Fruit fly (Drosophila melanogaster) whole organism, wandering third instar larva: ENCODE measurements around the gene hth.

Experiments used
- Abd-B ChIP-seq: fragments of >200 bp; optimal IDR thresholded peaks from 2 replicates; lab custom pipeline; 2017; ENCODE audit warnings: missing biosample characterization, missing genetic modification characterization
- CG32264 ChIP-seq: fragments of 200-800 bp; sonication (Bioruptor generic); optimal IDR thresholded peaks from 2 replicates; lab custom pipeline; 2016; ENCODE audit warnings: missing biosample characterization, missing genetic modification characterization
- CG9705 ChIP-seq: fragments of 200-800 bp; sonication (Bioruptor generic); optimal IDR thresholded peaks from 2 replicates; lab custom pipeline; 2018; ENCODE audit warnings: missing biosample characterization, mild to moderate bottlenecking, missing genetic modification characterization
- CrebA ChIP-seq: fragments of 200-800 bp; sonication (Bioruptor generic); optimal IDR thresholded peaks from 2 replicates; lab custom pipeline; 2016; ENCODE audit warnings: missing biosample characterization, mild to moderate bottlenecking, missing genetic modification characterization, borderline replicate concordance
- Dfd ChIP-seq: fragments of >200 bp; optimal IDR thresholded peaks from 2 replicates; lab custom pipeline; 2017; ENCODE audit warnings: missing biosample characterization, missing genetic modification characterization
- Dif ChIP-seq: fragments of 200-275, 200-300 bp; sonication (Bioruptor generic); optimal IDR thresholded peaks from 2 replicates; lab custom pipeline; 2018; ENCODE audit warnings: missing biosample characterization, missing genetic modification characterization; ENCODE audit not compliant: partially characterized antibody
- GATAd ChIP-seq: sonication (Bioruptor generic); optimal IDR thresholded peaks from 2 replicates; lab custom pipeline; 2016; ENCODE audit warnings: missing biosample characterization, missing genetic modification characterization
- HLH106 ChIP-seq: fragments of 200-800 bp; optimal IDR thresholded peaks from 3 replicates; lab custom pipeline; 2019; ENCODE audit warnings: missing biosample characterization, mild to moderate bottlenecking, missing genetic modification characterization, moderate library complexity
- Hnf4 ChIP-seq: fragments of 200-800 bp; sonication (Bioruptor generic); optimal IDR thresholded peaks from 2 replicates; lab custom pipeline; 2016; ENCODE audit warnings: missing biosample characterization, mild to moderate bottlenecking, missing genetic modification characterization
- Hr78 ChIP-seq: fragments of >200 bp; optimal IDR thresholded peaks from 2 replicates; lab custom pipeline; 2017; ENCODE audit warnings: missing biosample characterization, missing genetic modification characterization
- Hr83 ChIP-seq: fragments of 200-300 bp; sonication (Bioruptor generic); optimal IDR thresholded peaks from 2 replicates; lab custom pipeline; 2016; ENCODE audit warnings: missing biosample characterization, mild to moderate bottlenecking, missing genetic modification characterization, moderate library complexity; ENCODE audit not compliant: poor library complexity, severe bottlenecking
- Jra ChIP-seq: sonication (Bioruptor generic); optimal IDR thresholded peaks from 2 replicates; lab custom pipeline; 2016; ENCODE audit warnings: missing biosample characterization, missing genetic modification characterization
- Mio ChIP-seq: sonication (Bioruptor generic); optimal IDR thresholded peaks from 2 replicates; lab custom pipeline; 2016; ENCODE audit warnings: missing biosample characterization, missing genetic modification characterization
- Myc ChIP-seq: fragments of >200 bp; optimal IDR thresholded peaks from 2 replicates; lab custom pipeline; 2017
- N ChIP-seq: fragments of >200 bp; optimal IDR thresholded peaks from 2 replicates; lab custom pipeline; 2018; ENCODE audit warnings: missing biosample characterization, missing external identifiers, missing genetic modification characterization
- OdsH ChIP-seq: fragments of 200-800 bp; sonication (Bioruptor generic); optimal IDR thresholded peaks from 2 replicates; lab custom pipeline; 2016; ENCODE audit warnings: missing biosample characterization, mild to moderate bottlenecking, missing genetic modification characterization
- Rel ChIP-seq, 2 experiments: fragments of 200-800 bp; sonication (Bioruptor generic) in 1 of 2; optimal IDR thresholded peaks; 2 replicates in 1 of 2; 3 replicates in 1 of 2; lab custom pipeline; 2016 to 2019; ENCODE audit warnings: mild to moderate bottlenecking in 2 of 2, missing biosample characterization in 2 of 2, missing genetic modification characterization in 2 of 2, moderate library complexity in 1 of 2
- Sp1 ChIP-seq: fragments of 200-800 bp; sonication (Bioruptor generic); optimal IDR thresholded peaks from 3 replicates; lab custom pipeline; 2019; ENCODE audit warnings: missing biosample characterization, mild to moderate bottlenecking, missing genetic modification characterization, moderate library complexity
- Vsx2 ChIP-seq: fragments of 200-300, 225-300 bp; sonication (Bioruptor generic); optimal IDR thresholded peaks from 2 replicates; lab custom pipeline; 2018; ENCODE audit warnings: missing biosample characterization, missing genetic modification characterization; ENCODE audit not compliant: partially characterized antibody
- br ChIP-seq: fragments of 200-800 bp; sonication (Bioruptor generic); optimal IDR thresholded peaks from 2 replicates; lab custom pipeline; 2016; ENCODE audit warnings: missing biosample characterization, missing genetic modification characterization
- brk ChIP-seq: fragments of 200-800 bp; sonication (Bioruptor generic); optimal IDR thresholded peaks from 2 replicates; lab custom pipeline; 2016; ENCODE audit warnings: missing biosample characterization, mild to moderate bottlenecking, missing genetic modification characterization
- dl ChIP-seq, 2 experiments: fragments of 175-275, 200-275 bp in 1 of 2; fragments of 200-275 bp in 1 of 2; sonication (Bioruptor generic); optimal IDR thresholded peaks; lab custom pipeline; 2018; ENCODE audit warnings: mild to moderate bottlenecking in 2 of 2, missing biosample characterization in 2 of 2, missing genetic modification characterization in 2 of 2, moderate library complexity in 2 of 2; ENCODE audit not compliant: partially characterized antibody in 2 of 2, insufficient read depth in 1 of 2
- dmrt93B ChIP-seq: fragments of 200-800 bp; sonication (Bioruptor generic); optimal IDR thresholded peaks from 2 replicates; lab custom pipeline; 2018; ENCODE audit warnings: missing biosample characterization, mild to moderate bottlenecking, missing genetic modification characterization
- dsf ChIP-seq: sonication (Bioruptor generic); optimal IDR thresholded peaks from 2 replicates; lab custom pipeline; 2016; ENCODE audit warnings: missing biosample characterization, missing genetic modification characterization, borderline replicate concordance
- ey ChIP-seq: fragments of 200-800 bp; sonication (Bioruptor generic); optimal IDR thresholded peaks from 2 replicates; lab custom pipeline; 2016; ENCODE audit warnings: missing biosample characterization, missing genetic modification characterization
- foxo ChIP-seq, 2 experiments: fragments of 200-800 bp; sonication (Bioruptor generic); optimal IDR thresholded peaks; 2 replicates in 1 of 2; 3 replicates in 1 of 2; lab custom pipeline; 2016 to 2017; ENCODE audit warnings: missing biosample characterization in 2 of 2, missing genetic modification characterization in 2 of 2
- fru ChIP-seq: fragments of 200-800 bp; sonication (Bioruptor generic); optimal IDR thresholded peaks from 3 replicates; lab custom pipeline; 2016; ENCODE audit warnings: missing biosample characterization, mild to moderate bottlenecking, missing genetic modification characterization
- h ChIP-seq: fragments of 200-800 bp; sonication (Bioruptor generic); optimal IDR thresholded peaks from 3 replicates; lab custom pipeline; 2016; ENCODE audit warnings: missing biosample characterization, mild to moderate bottlenecking, missing genetic modification characterization
- jim ChIP-seq: fragments of 175-275, 200-325 bp; sonication (Bioruptor generic); optimal IDR thresholded peaks from 2 replicates; lab custom pipeline; 2016; ENCODE audit warnings: missing biosample characterization, mild to moderate bottlenecking, missing genetic modification characterization
- lola ChIP-seq: fragments of >200 bp; optimal IDR thresholded peaks from 2 replicates; lab custom pipeline; 2017; ENCODE audit warnings: missing biosample characterization, missing genetic modification characterization
- pan ChIP-seq: fragments of >200 bp; optimal IDR thresholded peaks from 2 replicates; lab custom pipeline; 2017
- psq ChIP-seq: fragments of 200-800 bp; sonication (Bioruptor generic); optimal IDR thresholded peaks from 3 replicates; lab custom pipeline; 2017; ENCODE audit warnings: missing biosample characterization, mild to moderate bottlenecking, missing genetic modification characterization, moderate library complexity
- rgr ChIP-seq: fragments of 200-800 bp; sonication (Bioruptor generic); optimal IDR thresholded peaks from 3 replicates; lab custom pipeline; 2016; ENCODE audit warnings: missing biosample characterization, mild to moderate bottlenecking, missing genetic modification characterization
- sage ChIP-seq: fragments of 200-800 bp; sonication (Bioruptor generic); optimal IDR thresholded peaks from 2 replicates; lab custom pipeline; 2016; ENCODE audit warnings: missing biosample characterization, mild to moderate bottlenecking, missing genetic modification characterization
- sv ChIP-seq: fragments of 200-800 bp; sonication (Bioruptor generic); optimal IDR thresholded peaks from 3 replicates; lab custom pipeline; 2016; ENCODE audit warnings: missing biosample characterization, missing genetic modification characterization
- tai ChIP-seq: sonication (Bioruptor generic); optimal IDR thresholded peaks from 2 replicates; lab custom pipeline; 2016; ENCODE audit warnings: missing biosample characterization, missing genetic modification characterization
- usp ChIP-seq: fragments of >200 bp; optimal IDR thresholded peaks from 2 replicates; lab custom pipeline; 2017; ENCODE audit warnings: missing biosample characterization, missing genetic modification characterization
- woc ChIP-seq: sonication (Bioruptor generic); optimal IDR thresholded peaks from 2 replicates; lab custom pipeline; 2016; ENCODE audit warnings: missing biosample characterization, mild to moderate bottlenecking, missing genetic modification characterization

Gene hth

DNA sequence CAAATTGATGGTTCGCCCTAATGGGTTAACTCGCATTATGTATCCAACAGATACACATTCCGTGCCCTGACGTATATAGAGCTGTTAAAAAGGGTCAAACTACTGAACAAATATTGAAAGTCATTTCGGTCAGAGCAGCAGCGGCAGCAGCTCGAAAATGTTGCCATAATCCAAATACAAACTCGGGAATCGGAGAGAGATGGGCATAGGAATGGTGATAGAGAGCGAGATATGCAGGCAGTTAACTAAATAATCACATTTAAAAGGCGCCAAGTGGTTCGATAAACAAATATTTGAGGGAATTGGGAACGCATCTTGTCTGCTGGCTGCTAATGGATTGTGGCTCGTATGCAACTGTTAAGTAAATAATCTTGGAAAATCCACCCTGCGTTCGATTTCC is 40.4 kb downstream of the hth start:
- TF ChIP-seq tai (GFP tag; lab: Kevin White, UChicago) (no peak), psq (no peak), h (GFP tag; lab: Kevin White, UChicago) (no peak), fru (GFP tag; lab: Kevin White, UChicago) (no peak)

DNA sequence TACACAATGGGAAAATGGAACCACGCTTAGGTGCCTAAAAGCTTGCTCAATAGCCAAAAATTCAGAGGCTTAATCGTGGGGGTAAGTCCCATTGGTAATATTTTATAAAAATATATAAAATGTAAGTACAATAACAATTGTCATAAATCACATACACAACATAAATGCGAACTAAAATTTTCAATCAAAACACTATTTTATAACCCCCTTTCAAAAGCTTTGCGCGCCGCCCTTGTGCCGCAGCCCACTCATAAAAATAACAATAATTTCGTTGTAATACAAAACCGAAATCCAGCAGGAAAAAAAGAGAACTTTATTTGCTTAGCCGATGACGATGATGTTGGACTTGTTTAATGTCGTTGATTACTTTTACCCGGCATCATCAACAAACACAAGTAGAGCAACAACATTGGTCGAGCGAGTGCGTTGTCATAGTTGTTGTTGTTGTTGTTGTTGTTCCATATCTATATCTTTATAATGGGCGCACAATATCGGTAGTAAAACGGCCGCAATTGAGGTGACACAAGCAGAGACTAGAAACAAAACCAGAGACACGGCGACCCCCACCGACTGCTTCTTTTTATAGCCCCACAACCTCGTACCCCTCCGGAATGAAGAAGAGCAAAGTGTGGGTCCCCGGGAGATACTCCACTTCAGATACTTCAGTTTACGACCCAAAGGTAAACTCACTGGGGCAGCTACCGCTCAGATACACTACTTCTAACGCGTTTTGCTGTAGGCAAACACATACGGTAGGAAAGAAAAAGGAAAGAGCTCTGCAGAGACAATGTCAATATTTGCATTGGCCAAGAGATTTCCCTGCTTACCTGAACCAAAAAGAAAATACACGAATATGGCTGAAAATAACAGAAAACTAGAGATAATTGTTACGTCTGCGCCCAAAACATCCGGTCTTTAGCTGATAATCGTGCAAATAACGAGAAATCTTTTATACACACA is 41.5 kb downstream of the hth start:
- TF ChIP-seq Jra (GFP tag; lab: Kevin White, UChicago) (no peak), Mio (no peak), Sp1 (GFP tag; lab: Kevin White, UChicago) (no peak), ey (GFP tag; lab: Kevin White, UChicago) (no peak), foxo (GFP tag; optimal IDR thresholded peaks at IDR 0.05; lab: Kevin White, UChicago) (peak in 1 of 2 experiments; percentile 33), Hnf4 (GFP tag; lab: Kevin White, UChicago) (no peak), sage (GFP tag; lab: Kevin White, UChicago) (peak; percentile 2), fru (GFP tag; lab: Kevin White, UChicago) (no peak), Dif (no peak), pan (lab: Kevin White, UChicago) (no peak), rgr (GFP tag; lab: Kevin White, UChicago) (peak; percentile 16), woc (no peak), Rel (GFP tag; optimal IDR thresholded peaks at IDR 0.05; lab: Kevin White, UChicago) (no peak), Rel (tag; optimal IDR thresholded peaks at IDR 0.05; lab: Kevin White, UChicago) (no peak), usp (GFP tag; lab: Kevin White, UChicago) (no peak), CrebA (GFP tag; lab: Kevin White, UChicago) (no peak), tai (GFP tag; lab: Kevin White, UChicago) (no peak), lola (GFP tag; lab: Kevin White, UChicago) (no peak), Vsx2 (GFP tag; lab: Kevin White, UChicago) (no peak), GATAd (GFP tag; lab: Kevin White, UChicago) (no peak), OdsH (peak; percentile 7), N (GFP tag; lab: Kevin White, UChicago) (no peak), h (GFP tag; lab: Kevin White, UChicago) (peak; percentile 26), br (GFP tag; lab: Kevin White, UChicago) (no peak), sv (GFP tag; lab: Kevin White, UChicago) (peak; percentile 60), Dfd (GFP tag; lab: Kevin White, UChicago) (no peak), CG9705 (GFP tag; lab: Kevin White, UChicago) (no peak), dsf (GFP tag; lab: Kevin White, UChicago) (no peak), Hr78 (GFP tag; lab: Kevin White, UChicago) (no peak), psq (no peak), jim (GFP tag; lab: Kevin White, UChicago) (no peak), Hr83 (GFP tag; lab: Kevin White, UChicago) (no peak), HLH106 (tag; lab: Kevin White, UChicago) (peak; percentile 37), brk (GFP tag; lab: Kevin White, UChicago) (no peak), Myc (no peak), CG32264 (GFP tag; lab: Kevin White, UChicago) (no peak), dmrt93B (GFP tag; lab: Kevin White, UChicago) (no peak), Abd-B (GFP tag; lab: Kevin White, UChicago) (no peak), dl (GFP tag; optimal IDR thresholded peaks at IDR 0.05; lab: Kevin White, UChicago; ENCODE audit: insufficient read depth in 1 of 2, partially characterized antibody in 2 of 2) (no peak)
